Fruit fly (Drosophila melanogaster): ENCODE data around the gene CG2145.

The CG2145 gene

dm6 chrX:10912585-10912984, 14.6 kb upstream of the CG2145 start:
- TF ChIP-seq D1 (tag; optimal IDR thresholded peaks at IDR 0.05) (no peak), rn (GFP tag; IDR thresholded peaks at IDR 0.05) (no peak), gl (tag; optimal IDR thresholded peaks at IDR 0.05) (no peak), Ets98B (GFP tag; IDR thresholded peaks at IDR 0.05) (no peak), CG9948 (tag; optimal IDR thresholded peaks at IDR 0.05) (no peak), CG14655 (GFP tag; optimal IDR thresholded peaks at IDR 0.05) (no peak), CG12605 (GFP tag; IDR thresholded peaks at IDR 0.05) (no peak), Pif1A (GFP tag; optimal IDR thresholded peaks at IDR 0.05) (no peak), CG17806 (tag; optimal IDR thresholded peaks at IDR 0.05) (no peak), fd96Ca (GFP tag; IDR thresholded peaks at IDR 0.05) (no peak), Pif1B (GFP tag; optimal IDR thresholded peaks at IDR 0.05) (no peak)

dm6 chrX:10921665-10922064, 5.5 kb upstream of the CG2145 start:
- no peak for TF ChIP-seq Pif1A (GFP tag; optimal IDR thresholded peaks at IDR 0.05)
- no peak for TF ChIP-seq CG15710 (tag; optimal IDR thresholded peaks at IDR 0.05)
- no peak for TF ChIP-seq CG34367 (tag; optimal IDR thresholded peaks at IDR 0.05)
- TF ChIP-seq D1 (tag; optimal IDR thresholded peaks at IDR 0.05) = no peak
- no peak for TF ChIP-seq Snoo (tag; optimal IDR thresholded peaks at IDR 0.05)
- no peak for TF ChIP-seq EcR (GFP tag; optimal IDR thresholded peaks at IDR 0.05)
- TF ChIP-seq gl (tag; optimal IDR thresholded peaks at IDR 0.05) = no peak
- TF ChIP-seq rn (GFP tag; IDR thresholded peaks at IDR 0.05) = no peak
- no peak for TF ChIP-seq CG4496 (GFP tag; IDR thresholded peaks at IDR 0.05)
- TF ChIP-seq CG10348 (GFP tag; IDR thresholded peaks at IDR 0.05) = no peak
- no peak for TF ChIP-seq fd96Ca (GFP tag; IDR thresholded peaks at IDR 0.05)

DNA sequence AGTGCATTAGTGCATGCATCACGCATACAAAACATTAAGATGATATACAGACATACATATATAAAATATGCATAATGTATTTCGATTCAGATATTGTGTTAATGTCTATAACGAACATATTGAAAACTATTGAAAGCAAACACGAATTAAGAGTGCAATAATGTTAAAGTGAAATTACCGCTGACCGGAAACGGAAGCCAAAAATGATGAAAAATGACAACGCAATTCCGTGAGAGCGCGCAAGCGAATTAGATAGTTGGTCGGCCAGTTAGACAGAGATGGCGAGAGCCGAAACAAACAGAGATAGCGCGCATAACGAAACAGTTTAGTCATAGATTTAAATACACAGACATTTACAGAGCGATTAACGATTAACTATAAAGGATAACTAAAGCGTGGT, 5.0 kb upstream of the CG2145 start:
- no peak for TF ChIP-seq CG12605 (GFP tag; IDR thresholded peaks at IDR 0.05)
- no peak for TF ChIP-seq EcR (GFP tag; optimal IDR thresholded peaks at IDR 0.05)
- TF ChIP-seq CG17806 (tag; optimal IDR thresholded peaks at IDR 0.05) = no peak
- TF ChIP-seq Snoo (tag; optimal IDR thresholded peaks at IDR 0.05) = no peak
- TF ChIP-seq CG10348 (GFP tag; IDR thresholded peaks at IDR 0.05) = no peak
- no peak for TF ChIP-seq fd96Ca (GFP tag; IDR thresholded peaks at IDR 0.05)
- no peak for TF ChIP-seq CG14655 (GFP tag; optimal IDR thresholded peaks at IDR 0.05)
- TF ChIP-seq CG4496 (GFP tag; IDR thresholded peaks at IDR 0.05) = no peak
- TF ChIP-seq CG13204 (GFP tag; optimal IDR thresholded peaks at IDR 0.05) = no peak
- no peak for TF ChIP-seq Pif1A (GFP tag; optimal IDR thresholded peaks at IDR 0.05)
- no peak for TF ChIP-seq CG15710 (tag; optimal IDR thresholded peaks at IDR 0.05)
- TF ChIP-seq rn (GFP tag; IDR thresholded peaks at IDR 0.05) = no peak
- TF ChIP-seq Pif1B (GFP tag; optimal IDR thresholded peaks at IDR 0.05) = no peak
- no peak for TF ChIP-seq CG8159 (tag; optimal IDR thresholded peaks at IDR 0.05)
- TF ChIP-seq CG9948 (tag; optimal IDR thresholded peaks at IDR 0.05) = no peak
- TF ChIP-seq gl (tag; optimal IDR thresholded peaks at IDR 0.05) = no peak
- TF ChIP-seq CG34367 (tag; optimal IDR thresholded peaks at IDR 0.05) = no peak

- TF ChIP-seq CG9948 (tag; optimal IDR thresholded peaks at IDR 0.05) = no peak
- no peak for TF ChIP-seq CG17806 (tag; optimal IDR thresholded peaks at IDR 0.05)
- TF ChIP-seq CG15710 (tag; optimal IDR thresholded peaks at IDR 0.05) = no peak
- TF ChIP-seq CG13204 (GFP tag; optimal IDR thresholded peaks at IDR 0.05) = peak; percentile 51
These were observed 3.4 kb upstream of the CG2145 start, which contains the start of gene v for dm6 chrX:10923711-10924281. TSS of gene v (plus strand) at chrX:10923972.

DNA sequence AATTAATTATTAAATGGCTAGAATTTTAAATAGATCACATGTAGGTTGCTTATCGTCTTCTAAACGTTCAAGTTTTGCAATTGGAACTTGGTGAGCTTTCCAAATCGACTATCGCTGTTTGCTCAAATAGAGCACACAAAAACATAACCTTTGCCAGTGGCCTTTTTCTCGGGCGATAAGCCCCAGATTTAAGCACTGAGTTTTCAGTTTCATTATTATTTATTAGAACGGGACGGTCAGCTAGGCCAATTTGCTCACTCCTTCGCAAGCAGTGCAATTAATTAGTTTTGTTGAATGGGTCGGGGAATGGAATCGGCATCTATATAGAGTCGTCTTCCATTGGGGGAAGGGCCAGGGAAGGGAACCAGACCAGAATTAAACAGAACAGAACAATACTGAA, 954 bp upstream of the CG2145 start:
- TF ChIP-seq rn (GFP tag; IDR thresholded peaks at IDR 0.05) (no peak), EcR (GFP tag; optimal IDR thresholded peaks at IDR 0.05) (no peak)

- TF ChIP-seq Snoo (tag; optimal IDR thresholded peaks at IDR 0.05) (no peak), CG10348 (GFP tag; IDR thresholded peaks at IDR 0.05) (no peak), CG14655 (GFP tag; optimal IDR thresholded peaks at IDR 0.05) (no peak), CG8301 (tag; optimal IDR thresholded peaks at IDR 0.05) (no peak), CG15710 (tag; optimal IDR thresholded peaks at IDR 0.05) (no peak), gl (tag; optimal IDR thresholded peaks at IDR 0.05) (no peak), Pif1A (GFP tag; optimal IDR thresholded peaks at IDR 0.05) (no peak), CG8159 (tag; optimal IDR thresholded peaks at IDR 0.05) (no peak), Ets98B (GFP tag; IDR thresholded peaks at IDR 0.05) (no peak), CG17806 (tag; optimal IDR thresholded peaks at IDR 0.05) (no peak), CG9948 (tag; optimal IDR thresholded peaks at IDR 0.05) (no peak), EcR (GFP tag; optimal IDR thresholded peaks at IDR 0.05) (no peak)
These were observed 2.4 kb downstream of the CG2145 start for dm6 chrX:10929613-10930012.

DNA sequence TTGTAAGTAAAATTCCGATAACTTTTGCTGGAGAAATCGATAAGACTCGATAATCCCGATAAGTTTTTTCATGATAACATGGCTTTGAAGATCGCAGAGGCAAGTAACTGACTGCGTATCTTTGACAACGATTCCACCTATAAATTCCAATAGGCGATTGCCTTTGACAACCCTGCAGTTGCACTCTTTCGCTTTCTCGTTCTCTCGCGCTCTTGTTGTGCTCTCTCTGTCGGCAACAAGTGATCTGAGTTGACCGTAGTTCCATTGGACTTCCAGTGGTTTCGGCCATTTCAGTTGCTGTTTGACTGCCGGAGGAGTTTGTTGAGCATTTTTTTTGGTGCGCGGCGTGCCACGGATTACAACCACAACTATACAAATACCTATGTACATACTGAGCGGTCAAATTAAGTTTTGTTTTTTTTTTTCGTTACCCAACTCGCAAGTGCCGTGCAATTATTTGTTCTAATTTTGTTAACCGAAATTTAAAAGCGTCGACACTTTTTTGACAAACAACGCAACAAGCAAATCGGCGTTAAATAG, 3.4 kb downstream of the CG2145 start, which contains the start of gene Myo10A:
TSS of gene Myo10A (plus strand) at position 288 of the 540 bp plus-strand sequence.
- TF ChIP-seq CG13204 (GFP tag; optimal IDR thresholded peaks at IDR 0.05) (no peak), CG4496 (GFP tag; IDR thresholded peaks at IDR 0.05) (0 out of 3 replicates have a peak, but pooled peaks have one; percentile 16), CG15710 (tag; optimal IDR thresholded peaks at IDR 0.05) (no peak)
